Fruit fly (Drosophila melanogaster) whole organism, embryonic: ENCODE results near the gene CG7987.

ENCODE experiments used
- Antp ChIP-seq: fragments of 200-800 bp; sonication (Bioruptor generic); optimal IDR thresholded peaks from 3 replicates; lab custom pipeline; 2016; ENCODE audit warnings: missing biosample characterization, missing genetic modification characterization
- CG11456 ChIP-seq: fragments of 200-800 bp; sonication (Bioruptor generic); IDR thresholded peaks from 3 replicates; pipeline ENCODE4 v1.3.6; 2022; ENCODE audit warnings: missing biosample characterization, missing genetic modification characterization
- CG13123 ChIP-seq: fragments of 200-800 bp; sonication (Bioruptor generic); optimal IDR thresholded peaks from 2 replicates; lab custom pipeline; 2016; ENCODE audit warnings: missing biosample characterization, missing genetic modification characterization
- CG13894 ChIP-seq: fragments of 200-800 bp; sonication (Bioruptor generic); optimal IDR thresholded peaks from 3 replicates; lab custom pipeline; 2018; ENCODE audit warnings: missing biosample characterization, mild to moderate bottlenecking, missing genetic modification characterization, moderate library complexity
- CG1603 ChIP-seq: fragments of 200-800 bp; sonication (Bioruptor generic); optimal IDR thresholded peaks from 2 replicates; lab custom pipeline; 2019; ENCODE audit warnings: missing biosample characterization, mild to moderate bottlenecking, missing genetic modification characterization, moderate library complexity
- CG16813 ChIP-seq: fragments of 200-800 bp; sonication (Bioruptor generic); IDR thresholded peaks from 3 replicates; pipeline ENCODE4 v1.3.6; 2022; ENCODE audit warnings: missing biosample characterization, missing genetic modification characterization; ENCODE audit not compliant: partially characterized antibody
- CG2120 ChIP-seq: fragments of 200-800 bp; sonication (Bioruptor generic); optimal IDR thresholded peaks from 3 replicates; lab custom pipeline; 2016; ENCODE audit warnings: missing biosample characterization, missing genetic modification characterization
- CG2129 ChIP-seq: fragments of 200-800 bp; sonication (Bioruptor generic); IDR thresholded peaks from 2 replicates; pipeline ENCODE4 v1.3.6; 2022; ENCODE audit warnings: missing biosample characterization, missing genetic modification characterization; ENCODE audit not compliant: partially characterized antibody
- CG3281 ChIP-seq: fragments of 200-800 bp; sonication (Bioruptor generic); optimal IDR thresholded peaks from 3 replicates; lab custom pipeline; 2017; ENCODE audit warnings: missing biosample characterization, mild to moderate bottlenecking, missing genetic modification characterization
- CG4328 ChIP-seq: fragments of 200-800 bp; sonication (Bioruptor generic); optimal IDR thresholded peaks from 3 replicates; lab custom pipeline; 2017; ENCODE audit warnings: missing biosample characterization, missing genetic modification reagents, missing genetic modification characterization
- CG4707 ChIP-seq: fragments of 200-800 bp; sonication (Bioruptor generic); optimal IDR thresholded peaks from 2 replicates; lab custom pipeline; 2018; ENCODE audit warnings: missing biosample characterization, mild to moderate bottlenecking, missing genetic modification characterization, moderate library complexity
- CG5180 ChIP-seq: fragments of 200-800 bp; sonication (Bioruptor generic); optimal IDR thresholded peaks from 3 replicates; lab custom pipeline; 2017; ENCODE audit warnings: missing biosample characterization, missing genetic modification characterization, mild to moderate bottlenecking, moderate library complexity, missing genetic modification reagents
- CG7839 ChIP-seq: fragments of 200-800 bp; sonication (Bioruptor generic); optimal IDR thresholded peaks from 3 replicates; lab custom pipeline; 2018; ENCODE audit warnings: missing biosample characterization, mild to moderate bottlenecking, missing genetic modification characterization, moderate library complexity
- CG9932 ChIP-seq: fragments of 200-800 bp; sonication (Bioruptor generic); IDR thresholded peaks from 2 replicates; pipeline ENCODE4 v1.3.6; 2022; ENCODE audit warnings: missing biosample characterization, missing genetic modification characterization
- CkIIα-i1 ChIP-seq: fragments of 200-800 bp; sonication (Bioruptor generic); IDR thresholded peaks from 2 replicates; pipeline ENCODE4 v1.3.6; 2022; ENCODE audit warnings: missing biosample characterization, missing genetic modification characterization
- D19A ChIP-seq: fragments of 200-800 bp; optimal IDR thresholded peaks from 3 replicates; lab custom pipeline; 2019; ENCODE audit warnings: missing biosample characterization, mild to moderate bottlenecking, missing genetic modification characterization, moderate library complexity
- Dll ChIP-seq: fragments of 200-800 bp; sonication (Bioruptor generic); IDR thresholded peaks from 4 replicates; pipeline ENCODE4 v1.3.6; 2022; ENCODE audit warnings: missing biosample characterization, missing genetic modification characterization; ENCODE audit not compliant: partially characterized antibody
- Ets65A ChIP-seq: fragments of 200-800 bp; sonication (Bioruptor generic); peaks from one replicate; lab custom pipeline; 2016; ENCODE audit warnings: missing biosample characterization, missing genetic modification characterization
- Hsf ChIP-seq: fragments of 200-800 bp; sonication (Bioruptor generic); optimal IDR thresholded peaks from 3 replicates; lab custom pipeline; 2016; ENCODE audit warnings: missing biosample characterization, missing genetic modification characterization
- Neu2 ChIP-seq: fragments of 200-800 bp; sonication (Bioruptor generic); optimal IDR thresholded peaks from 3 replicates; lab custom pipeline; 2016; ENCODE audit warnings: missing biosample characterization, missing genetic modification characterization, borderline replicate concordance
- Oaz ChIP-seq: fragments of 200-800 bp; sonication (Bioruptor generic); IDR thresholded peaks from 2 replicates; pipeline ENCODE4 v1.3.6; 2022; ENCODE audit warnings: missing biosample characterization, missing genetic modification characterization
- Optix ChIP-seq: fragments of 200-800 bp; sonication (Bioruptor generic); IDR thresholded peaks from 3 replicates; pipeline ENCODE4 v1.3.6; 2022; ENCODE audit warnings: missing biosample characterization, missing genetic modification characterization
- Poxn ChIP-seq: fragments of 200-800 bp; sonication (Bioruptor generic); IDR thresholded peaks from 2 replicates; pipeline ENCODE4 v1.3.6; 2022; ENCODE audit warnings: missing biosample characterization, missing genetic modification characterization
- Vsx1 ChIP-seq: fragments of 200-800 bp; sonication (Bioruptor generic); optimal IDR thresholded peaks from 2 replicates; lab custom pipeline; 2017; ENCODE audit warnings: missing biosample characterization, mild to moderate bottlenecking, missing genetic modification characterization, missing genetic modification reagents
- abd-A ChIP-seq: fragments of 200-800 bp; sonication (Bioruptor generic); optimal IDR thresholded peaks from 3 replicates; lab custom pipeline; 2019; ENCODE audit warnings: missing biosample characterization, mild to moderate bottlenecking, missing genetic modification characterization, moderate library complexity
- amos ChIP-seq: fragments of 200-800 bp; sonication (Bioruptor generic); IDR thresholded peaks from 2 replicates; pipeline ENCODE4 v1.3.6; 2022; ENCODE audit warnings: missing biosample characterization, missing genetic modification characterization; ENCODE audit not compliant: partially characterized antibody
- dm ChIP-seq: fragments of 200-800 bp; sonication (Bioruptor generic); optimal IDR thresholded peaks from 3 replicates; lab custom pipeline; 2016; ENCODE audit warnings: missing biosample characterization, missing genetic modification characterization
- exex ChIP-seq: fragments of 200-800 bp; sonication (Bioruptor generic); optimal IDR thresholded peaks from 4 replicates; lab custom pipeline; 2018; ENCODE audit warnings: missing biosample characterization, mild to moderate bottlenecking, missing genetic modification characterization, moderate library complexity
- fd102C ChIP-seq: fragments of 200-800 bp; sonication (Bioruptor generic); optimal IDR thresholded peaks from 2 replicates; lab custom pipeline; 2018; ENCODE audit warnings: missing biosample characterization, mild to moderate bottlenecking, missing genetic modification characterization, moderate library complexity
- fd96Cb ChIP-seq: fragments of 200-800 bp; sonication (Bioruptor generic); optimal IDR thresholded peaks from 2 replicates; lab custom pipeline; 2018; ENCODE audit warnings: missing biosample characterization, mild to moderate bottlenecking, missing genetic modification characterization, moderate library complexity
- grau ChIP-seq: fragments of 200-800 bp; optimal IDR thresholded peaks from 3 replicates; lab custom pipeline; 2019; ENCODE audit warnings: missing biosample characterization, mild to moderate bottlenecking, missing genetic modification characterization, moderate library complexity
- gsb-n ChIP-seq: fragments of 200-800 bp; sonication (Bioruptor generic); optimal IDR thresholded peaks from 3 replicates; lab custom pipeline; 2018; ENCODE audit warnings: missing biosample characterization, mild to moderate bottlenecking, missing genetic modification characterization
- hkb ChIP-seq, 2 experiments: fragments of 200-800 bp in 1 of 2; fragments of >200 bp in 1 of 2; sonication (Bioruptor generic) in 1 of 2; IDR thresholded peaks in 1 of 2; optimal IDR thresholded peaks in 1 of 2; 2 replicates each; pipeline versions ENCODE4 v1.3.6 to Lab custom; 2017 to 2022; ENCODE audit warnings: missing biosample characterization in 1 of 2, missing genetic modification characterization in 1 of 2
- inv ChIP-seq: fragments of 200-800 bp; sonication (Bioruptor generic); IDR thresholded peaks from 2 replicates; pipeline ENCODE4 v1.3.6; 2022; ENCODE audit warnings: missing biosample characterization, missing genetic modification characterization; ENCODE audit not compliant: partially characterized antibody
- lilli ChIP-seq: fragments of 200-800 bp; sonication (Bioruptor generic); optimal IDR thresholded peaks from 3 replicates; lab custom pipeline; 2016; ENCODE audit warnings: missing biosample characterization, missing genetic modification characterization
- nerfin-1 ChIP-seq: fragments of 200-800 bp; sonication (Bioruptor generic); optimal IDR thresholded peaks from 3 replicates; lab custom pipeline; 2019; ENCODE audit warnings: missing biosample characterization, mild to moderate bottlenecking, missing genetic modification characterization, moderate library complexity
- nom ChIP-seq: fragments of 200-800 bp; sonication (Bioruptor generic); optimal IDR thresholded peaks from 2 replicates; lab custom pipeline; 2017; ENCODE audit warnings: missing biosample characterization, missing genetic modification characterization, mild to moderate bottlenecking, moderate library complexity, missing genetic modification reagents
- phol ChIP-seq: fragments of 200-800 bp; sonication (Bioruptor generic); optimal IDR thresholded peaks from 3 replicates; lab custom pipeline; 2018; ENCODE audit warnings: missing biosample characterization, mild to moderate bottlenecking, missing genetic modification characterization, moderate library complexity
- pnt ChIP-seq: fragments of 200-800 bp; sonication (Bioruptor generic); optimal IDR thresholded peaks from 3 replicates; lab custom pipeline; 2016; ENCODE audit warnings: missing biosample characterization, missing genetic modification characterization
- run ChIP-seq: fragments of 200-800 bp; sonication (Bioruptor generic); optimal IDR thresholded peaks from 3 replicates; lab custom pipeline; 2018; ENCODE audit warnings: missing biosample characterization, mild to moderate bottlenecking, missing genetic modification characterization
- schlank ChIP-seq: fragments of 200-800 bp; sonication (Bioruptor generic); optimal IDR thresholded peaks from 2 replicates; lab custom pipeline; 2018; ENCODE audit warnings: missing biosample characterization, mild to moderate bottlenecking, missing genetic modification characterization
- sisA ChIP-seq: fragments of 200-800 bp; sonication (Bioruptor generic); IDR thresholded peaks from 2 replicates; pipeline ENCODE4 v1.3.6; 2022; ENCODE audit warnings: missing biosample characterization, missing genetic modification characterization
- sqz ChIP-seq: fragments of 200-800 bp; sonication (Bioruptor generic); optimal IDR thresholded peaks from 3 replicates; lab custom pipeline; 2018; ENCODE audit warnings: missing biosample characterization, mild to moderate bottlenecking, missing genetic modification characterization
- tap ChIP-seq: fragments of 200-800 bp; optimal IDR thresholded peaks from 3 replicates; lab custom pipeline; 2019; ENCODE audit warnings: missing biosample characterization, mild to moderate bottlenecking, missing genetic modification characterization, moderate library complexity
- tll ChIP-seq, 2 experiments: fragments of 200-800 bp in 1 of 2; fragments of >200 bp in 1 of 2; sonication (Bioruptor generic) in 1 of 2; optimal IDR thresholded peaks; 2 replicates each; lab custom pipeline; 2017 to 2019; ENCODE audit warnings: missing biosample characterization in 2 of 2, missing genetic modification characterization in 2 of 2, mild to moderate bottlenecking in 1 of 2, moderate library complexity in 1 of 2
- vnd ChIP-seq: fragments of 200-800 bp; sonication (Bioruptor generic); IDR thresholded peaks from 3 replicates; pipeline ENCODE4 v1.3.6; 2022; ENCODE audit warnings: missing biosample characterization, missing genetic modification characterization; ENCODE audit not compliant: partially characterized antibody

Gene CG7987

dm6 chr3R:14557480-14558354 lies 18.0 kb downstream of the CG7987 start, which contains the start of gene Pde6 (continued):
- TF ChIP-seq amos (GFP tag; lab: Robert Waterston, UW) (peak; percentile 26; the same call in 1 of the 2 replicates), pnt (GFP tag; lab: Kevin White, UChicago) (no peak), CG2129 (GFP tag; lab: Robert Waterston, UW) (no peak), inv (GFP tag; lab: Robert Waterston, UW) (no peak), CG16813 (GFP tag; lab: Robert Waterston, UW) (no peak), CG13123 (GFP tag; lab: Kevin White, UChicago) (no peak), D19A (no peak), nom (GFP tag; lab: Kevin White, UChicago) (no peak), Antp (GFP tag; lab: Kevin White, UChicago) (no peak), vnd (no peak)

- TF ChIP-seq Oaz (GFP tag; lab: Robert Waterston, UW) (no peak), Ets65A (GFP tag; lab: Kevin White, UChicago) (peak; percentile 1), CG9932 (no peak), CG3281 (no peak), CG11456 (GFP tag; lab: Robert Waterston, UW) (no peak), exex (tag; lab: Kevin White, UChicago) (no peak), Neu2 (no peak), Dll (no peak), CG13894 (tag; lab: Kevin White, UChicago) (peak; percentile 68), nerfin-1 (tag; lab: Kevin White, UChicago) (no peak), abd-A (tag; lab: Kevin White, UChicago) (peak; percentile 56), tll (GFP tag; optimal IDR thresholded peaks at IDR 0.05; lab: Kevin White, UChicago) (no peak)
These were observed 20.7 kb downstream of the CG7987 start for dm6 chr3R:14555021-14555420.

dm6 chr3R:14548752-14549151 lies 26.9 kb downstream of the CG7987 start:
- no peak for TF ChIP-seq sqz (GFP tag; lab: Kevin White, UChicago)
- no peak for TF ChIP-seq fd102C
- no peak for TF ChIP-seq Optix (GFP tag; lab: Robert Waterston, UW)
- no peak for TF ChIP-seq CG1603 (tag; lab: Kevin White, UChicago)
- peak; percentile 16 for TF ChIP-seq CG7839 (tag; lab: Kevin White, UChicago)
- TF ChIP-seq hkb (optimal IDR thresholded peaks at IDR 0.05; lab: Kevin White, UChicago) = no peak
- TF ChIP-seq hkb (GFP tag; IDR thresholded peaks at IDR 0.05; lab: Robert Waterston, UW) = no peak; the same call in 1 of the 2 replicates
- TF ChIP-seq phol (tag; lab: Kevin White, UChicago) = no peak
- TF ChIP-seq schlank (tag; lab: Kevin White, UChicago) = no peak
- peak; percentile 66 for TF ChIP-seq grau (tag; lab: Kevin White, UChicago)
- TF ChIP-seq CG4707 (GFP tag; lab: Kevin White, UChicago) = no peak
- TF ChIP-seq Vsx1 (GFP tag; lab: Kevin White, UChicago) = no peak
- no peak for TF ChIP-seq tap (tag; lab: Kevin White, UChicago)
- no peak for TF ChIP-seq Hsf (GFP tag; lab: Kevin White, UChicago)
- no peak for TF ChIP-seq CG5180 (GFP tag; lab: Kevin White, UChicago)
- TF ChIP-seq sisA = no peak
- peak; percentile 28 for TF ChIP-seq CG2120 (GFP tag; lab: Kevin White, UChicago)
- TF ChIP-seq Poxn (GFP tag; lab: Robert Waterston, UW) = no peak
- TF ChIP-seq fd96Cb (tag; lab: Kevin White, UChicago) = no peak
- TF ChIP-seq CG4328 = no peak
- TF ChIP-seq run (tag; lab: Kevin White, UChicago) = no peak
- peak; percentile 16 for TF ChIP-seq lilli
- no peak for TF ChIP-seq dm
- TF ChIP-seq gsb-n (tag; lab: Kevin White, UChicago) = no peak
- no peak for TF ChIP-seq CkIIα-i1
